Worm (Caenorhabditis elegans) whole organism, L4 larva: ENCODE data around the gene vha-13.

Experiments
- D1046.2 ChIP-seq: fragments of 200-800 bp; sonication (Bioruptor generic); IDR thresholded peaks from 2 replicates; pipeline ENCODE4 v1.3.6; 2022; ENCODE audit warnings: missing genetic modification characterization, missing compliant biosample characterization
- F44E2.7 ChIP-seq: fragments of 200-800 bp; sonication (Bioruptor generic); IDR thresholded peaks from 2 replicates; pipeline ENCODE4 v2.1.2; 2022; ENCODE audit warnings: missing genetic modification characterization, missing compliant biosample characterization
- R02D3.7 ChIP-seq: fragments of 150-350 bp; sonication (generic microtip); optimal IDR thresholded peaks from 3 replicates; lab custom pipeline; 2014; ENCODE audit warnings: missing biosample characterization, missing genetic modification characterization
- Y75B8A.6 ChIP-seq: fragments of 200-800 bp; sonication (Bioruptor generic); IDR thresholded peaks from 2 replicates; pipeline ENCODE4 v1.3.6; 2022; ENCODE audit warnings: missing genetic modification reagents, missing genetic modification characterization, missing compliant biosample characterization
- aha-1 ChIP-seq: fragments of 150-350 bp; peaks from one replicate; lab custom pipeline; 2014; ENCODE audit warnings: missing biosample characterization, missing genetic modification characterization
- attf-4 ChIP-seq: sonication (generic microtip); optimal IDR thresholded peaks from 3 replicates; lab custom pipeline; 2017; ENCODE audit warnings: missing biosample characterization, missing genetic modification characterization
- ceh-28 ChIP-seq: fragments of 150-350 bp; optimal IDR thresholded peaks from 2 replicates; lab custom pipeline; 2014; ENCODE audit warnings: missing biosample characterization, missing genetic modification reagents, missing genetic modification characterization
- ceh-44 ChIP-seq: fragments of 200-800 bp; sonication (Bioruptor generic); IDR thresholded peaks from 2 replicates; pipeline ENCODE4 v1.3.6; 2022; ENCODE audit warnings: missing genetic modification reagents, missing genetic modification characterization, missing compliant biosample characterization
- ceh-62 ChIP-seq: sonication (generic microtip); optimal IDR thresholded peaks from 2 replicates; lab custom pipeline; 2017; ENCODE audit warnings: missing biosample characterization, missing genetic modification characterization
- ctbp-1 ChIP-seq: fragments of 200-800 bp; sonication (Bioruptor generic); IDR thresholded peaks from 2 replicates; pipeline ENCODE4 v1.3.6; 2022; ENCODE audit warnings: missing genetic modification reagents, missing genetic modification characterization, missing compliant biosample characterization
- daf-16 ChIP-seq, 3 experiments: sonication (generic microtip); optimal IDR thresholded peaks; 2 replicates each; lab custom pipeline; 2016 to 2017; ENCODE audit warnings: missing genetic modification characterization in 3 of 3, missing genetic modification reagents in 3 of 3, mild to moderate bottlenecking in 2 of 3, missing compliant biosample characterization in 2 of 3, missing biosample characterization in 1 of 3, moderate library complexity in 1 of 3
- daf-19 ChIP-seq: fragments of 200-800 bp; sonication (Bioruptor generic); conservative IDR thresholded peaks from 2 replicates; pipeline ENCODE4 v1.3.6; 2022; ENCODE audit warnings: missing genetic modification characterization, missing compliant biosample characterization
- daf-8 ChIP-seq: fragments of 200-800 bp; sonication (Bioruptor generic); IDR thresholded peaks from 2 replicates; pipeline ENCODE4 v1.3.6; 2022; ENCODE audit warnings: missing genetic modification characterization, missing compliant biosample characterization
- dmd-6 ChIP-seq: fragments of 200-800 bp; sonication (Bioruptor generic); IDR thresholded peaks from 2 replicates; pipeline ENCODE4 v1.3.6; 2022; ENCODE audit warnings: missing genetic modification reagents, missing genetic modification characterization, missing compliant biosample characterization
- dve-1 ChIP-seq: sonication (generic microtip); optimal IDR thresholded peaks from 2 replicates; lab custom pipeline; 2017; ENCODE audit warnings: antibody characterized with exemption, mild to moderate bottlenecking, missing genetic modification characterization, missing compliant biosample characterization; ENCODE audit not compliant: insufficient read depth
- gei-8 ChIP-seq: fragments of 200-800 bp; sonication (Bioruptor generic); optimal IDR thresholded peaks from 2 replicates; lab custom pipeline; 2018; ENCODE audit warnings: mild to moderate bottlenecking, missing genetic modification characterization, missing compliant biosample characterization
- hlh-30 ChIP-seq: sonication (generic microtip); optimal IDR thresholded peaks from 2 replicates; lab custom pipeline; 2017; ENCODE audit warnings: antibody characterized with exemption, mild to moderate bottlenecking, missing genetic modification characterization, missing compliant biosample characterization; ENCODE audit not compliant: insufficient read depth
- hmg-1.1 ChIP-seq: fragments of 200-800 bp; sonication (Bioruptor generic); IDR thresholded peaks from 2 replicates; pipeline ENCODE4 v1.3.6; 2022; ENCODE audit warnings: missing genetic modification reagents, missing genetic modification characterization, missing compliant biosample characterization
- lin-15B ChIP-seq: fragments of 150-350 bp; sonication (generic microtip); optimal IDR thresholded peaks from 3 replicates; lab custom pipeline; 2014; ENCODE audit warnings: missing biosample characterization, missing genetic modification characterization
- lin-38 ChIP-seq: fragments of 200-800 bp; sonication (Bioruptor generic); IDR thresholded peaks from 2 replicates; pipeline ENCODE4 v1.3.6; 2022; ENCODE audit warnings: missing genetic modification reagents, missing genetic modification characterization, missing compliant biosample characterization
- lsy-2 ChIP-seq, 2 experiments: fragments of 150-350 bp in 1 of 2; sonication (generic microtip) in 1 of 2; optimal IDR thresholded peaks; 2 replicates each; lab custom pipeline; 2014 to 2017; ENCODE audit warnings: missing biosample characterization in 2 of 2, missing genetic modification characterization in 2 of 2
- madf-5 ChIP-seq, 2 experiments: fragments of 200-800 bp; sonication (Bioruptor generic); IDR thresholded peaks; 2 replicates each; pipeline ENCODE4 v1.3.6; 2022; ENCODE audit warnings: missing compliant biosample characterization in 2 of 2, missing genetic modification characterization in 2 of 2
- madf-9 ChIP-seq: fragments of 200-800 bp; sonication (Bioruptor generic); conservative IDR thresholded peaks from 2 replicates; pipeline ENCODE4 v1.3.6; 2022; ENCODE audit warnings: missing genetic modification reagents, missing genetic modification characterization, missing compliant biosample characterization
- mdl-1 ChIP-seq, 2 experiments: fragments of 150-350 bp in 1 of 2; sonication (generic microtip) in 1 of 2; optimal IDR thresholded peaks; 2 replicates each; lab custom pipeline; 2014 to 2017; ENCODE audit warnings: missing biosample characterization in 2 of 2, missing genetic modification characterization in 2 of 2
- mdt-29 ChIP-seq: fragments of 200-800 bp; sonication (Bioruptor generic); IDR thresholded peaks from 2 replicates; pipeline ENCODE4 v1.3.6; 2022; ENCODE audit warnings: missing genetic modification reagents, missing genetic modification characterization, missing compliant biosample characterization
- mxl-2 ChIP-seq: fragments of 200-800 bp; sonication (Bioruptor generic); conservative IDR thresholded peaks from 2 replicates; pipeline ENCODE4 v1.3.6; 2022; ENCODE audit warnings: missing genetic modification reagents, missing genetic modification characterization, missing compliant biosample characterization
- nhr-10 ChIP-seq: fragments of 150-350 bp; optimal IDR thresholded peaks from 2 replicates; lab custom pipeline; 2014; ENCODE audit warnings: missing biosample characterization, missing genetic modification characterization
- nhr-102 ChIP-seq: sonication (generic microtip); optimal IDR thresholded peaks from 2 replicates; lab custom pipeline; 2016; ENCODE audit warnings: mild to moderate bottlenecking, missing genetic modification characterization, moderate library complexity, missing compliant biosample characterization
- nhr-11 ChIP-seq: fragments of 150-350 bp; optimal IDR thresholded peaks from 2 replicates; lab custom pipeline; 2014; ENCODE audit warnings: missing biosample characterization, missing genetic modification characterization
- nhr-25 ChIP-seq: sonication (generic microtip); optimal IDR thresholded peaks from 2 replicates; lab custom pipeline; 2017; ENCODE audit warnings: missing genetic modification characterization, mild to moderate bottlenecking, missing compliant biosample characterization, antibody characterized with exemption, moderate library complexity, borderline replicate concordance; ENCODE audit not compliant: insufficient read depth
- nhr-28 ChIP-seq: fragments of 150-350 bp; optimal IDR thresholded peaks from 2 replicates; lab custom pipeline; 2014; ENCODE audit warnings: missing biosample characterization, missing genetic modification characterization
- rbr-2 ChIP-seq: sonication (generic microtip); optimal IDR thresholded peaks from 2 replicates; lab custom pipeline; 2016; ENCODE audit warnings: missing genotype, missing genetic modification characterization, missing compliant biosample characterization
- set-16 ChIP-seq: fragments of 200-800 bp; sonication (Bioruptor generic); IDR thresholded peaks from 2 replicates; pipeline ENCODE4 v1.3.6; 2022; ENCODE audit warnings: missing genetic modification reagents, missing genetic modification characterization, missing compliant biosample characterization
- snpc-1.2 ChIP-seq: fragments of 200-800 bp; sonication (Bioruptor generic); IDR thresholded peaks from 2 replicates; pipeline ENCODE4 v1.3.6; 2022; ENCODE audit warnings: missing genetic modification reagents, missing genetic modification characterization, missing compliant biosample characterization
- spr-1 ChIP-seq: sonication (generic microtip); optimal IDR thresholded peaks from 2 replicates; lab custom pipeline; 2016; ENCODE audit warnings: mild to moderate bottlenecking, missing genetic modification characterization, missing compliant biosample characterization
- spr-3 ChIP-seq: fragments of 200-800 bp; sonication (Bioruptor generic); optimal IDR thresholded peaks from 2 replicates; lab custom pipeline; 2018; ENCODE audit warnings: mild to moderate bottlenecking, missing genetic modification characterization, missing compliant biosample characterization
- tra-1 ChIP-seq: fragments of 200-800 bp; sonication (Bioruptor generic); IDR thresholded peaks from 2 replicates; pipeline ENCODE4 v1.3.6; 2022; ENCODE audit warnings: missing genetic modification reagents, missing genetic modification characterization, missing compliant biosample characterization
- unc-130 ChIP-seq: sonication (generic microtip); optimal IDR thresholded peaks from 2 replicates; lab custom pipeline; 2016; ENCODE audit warnings: missing genetic modification reagents, missing genetic modification characterization, missing compliant biosample characterization
- unc-62 ChIP-seq, 3 experiments: fragments of 150-350 bp in 1 of 3; sonication (generic microtip); optimal IDR thresholded peaks in 2 of 3; peaks in 1 of 3; 1 replicate in 1 of 3; 2 replicates in 2 of 3; lab custom pipeline; 2014 to 2017; ENCODE audit warnings: missing biosample characterization in 3 of 3, missing genetic modification characterization in 3 of 3, missing genetic modification reagents in 3 of 3, missing genotype in 1 of 3
- vab-7 ChIP-seq: fragments of 200-800 bp; sonication (Bioruptor generic); IDR thresholded peaks from 2 replicates; pipeline ENCODE4 v1.3.6; 2022; ENCODE audit warnings: missing genetic modification reagents, missing genetic modification characterization, missing compliant biosample characterization
- zag-1 ChIP-seq: fragments of 150-350 bp; optimal IDR thresholded peaks from 2 replicates; lab custom pipeline; 2014; ENCODE audit warnings: missing biosample characterization, missing genetic modification characterization
- zfp-3 ChIP-seq: fragments of 200-800 bp; sonication (Bioruptor generic); conservative IDR thresholded peaks from 2 replicates; pipeline ENCODE4 v1.3.6; 2022; ENCODE audit warnings: missing genetic modification reagents, missing genetic modification characterization, missing compliant biosample characterization
- zip-11 ChIP-seq: fragments of 200-800 bp; sonication (Bioruptor generic); IDR thresholded peaks from 2 replicates; pipeline ENCODE4 v1.3.6; 2022; ENCODE audit warnings: missing genetic modification characterization, missing compliant biosample characterization
- ztf-7 ChIP-seq: fragments of 150-350 bp; optimal IDR thresholded peaks from 2 replicates; lab custom pipeline; 2014; ENCODE audit warnings: missing biosample characterization, missing genetic modification characterization

The vha-13 gene

DNA sequence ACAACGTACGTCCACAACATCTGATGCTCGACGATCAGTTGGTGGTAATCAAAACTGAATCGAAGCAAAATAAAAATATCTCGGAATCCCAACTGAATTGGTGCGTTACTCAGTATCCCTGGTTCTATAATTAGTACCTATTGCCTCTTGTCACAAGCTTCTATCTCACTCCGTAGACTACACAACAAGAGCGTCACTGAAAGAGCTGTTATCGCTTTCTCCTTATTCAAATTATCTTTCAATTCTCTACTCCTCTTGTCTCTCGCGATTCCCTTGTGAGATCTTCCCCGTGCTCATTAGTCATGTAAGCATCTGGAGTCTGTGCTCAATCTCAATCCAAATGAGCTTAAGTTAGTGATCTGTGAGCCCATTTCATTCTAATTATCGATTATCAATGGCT is 14.9 kb upstream of the vha-13 start, which contains the start of gene srm-6:
Gene srm-6, plus strand, starts transcription at position 301 of the 400 bp plus-strand sequence.
- no peak for TF ChIP-seq zip-11
- no peak for TF ChIP-seq vab-7 (GFP tag; lab: Robert Waterston, UW)
- TF ChIP-seq Y75B8A.6 (GFP tag; lab: Robert Waterston, UW): no peak
- no peak for TF ChIP-seq dmd-6 (GFP tag; lab: Robert Waterston, UW)
- no peak for TF ChIP-seq mdl-1 (tag; optimal IDR thresholded peaks at IDR 0.05; lab: Kevin White, UChicago)
- no peak for TF ChIP-seq daf-16 (GFP tag; optimal IDR thresholded peaks at IDR 0.05; lab: Kevin White, UChicago)
- TF ChIP-seq daf-16 (tag; optimal IDR thresholded peaks at IDR 0.05; lab: Kevin White, UChicago): no peak
- TF ChIP-seq tra-1 (GFP tag; lab: Robert Waterston, UW): no peak
- TF ChIP-seq zag-1 (tag; lab: Kevin White, UChicago): no peak
- TF ChIP-seq hmg-1.1 (GFP tag; lab: Robert Waterston, UW): no peak
- no peak for TF ChIP-seq nhr-102 (tag; lab: Kevin White, UChicago)
- TF ChIP-seq attf-4 (tag; lab: Kevin White, UChicago): no peak
- TF ChIP-seq set-16: no peak
- TF ChIP-seq hlh-30 (tag; lab: Kevin White, UChicago): no peak
- no peak for TF ChIP-seq nhr-28

DNA sequence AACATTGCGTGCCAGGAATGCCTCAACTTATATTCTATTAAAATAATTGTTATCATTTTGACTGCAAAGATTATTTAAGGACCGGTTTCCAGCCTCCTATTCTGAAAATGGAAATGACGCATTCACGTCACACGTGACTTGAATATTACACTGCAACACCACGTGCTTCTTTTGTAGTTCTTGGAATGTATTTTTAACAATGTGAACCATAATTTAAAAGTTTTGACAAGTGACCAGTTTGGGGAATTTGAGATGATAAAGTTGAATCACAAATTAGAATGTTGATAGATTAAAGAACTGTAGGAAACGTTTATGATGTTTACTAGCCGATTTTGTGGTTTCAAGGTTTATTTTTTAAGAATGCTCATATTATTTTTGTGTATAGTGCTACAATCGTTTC is 9.8 kb upstream of the vha-13 start, which contains the start of gene F47B8.10:
Gene F47B8.10, plus strand, starts transcription at position 301 of the 400 bp plus-strand sequence.
- TF ChIP-seq unc-62 (GFP tag; optimal IDR thresholded peaks at IDR 0.05 in 1 of 2; lab: Kevin White, UChicago) (peak in 1 of 2 experiments; percentile 79), unc-62 (tag; optimal IDR thresholded peaks at IDR 0.05; lab: Kevin White, UChicago) (no peak), gei-8 (GFP tag; lab: Kevin White, UChicago) (no peak)

DNA sequence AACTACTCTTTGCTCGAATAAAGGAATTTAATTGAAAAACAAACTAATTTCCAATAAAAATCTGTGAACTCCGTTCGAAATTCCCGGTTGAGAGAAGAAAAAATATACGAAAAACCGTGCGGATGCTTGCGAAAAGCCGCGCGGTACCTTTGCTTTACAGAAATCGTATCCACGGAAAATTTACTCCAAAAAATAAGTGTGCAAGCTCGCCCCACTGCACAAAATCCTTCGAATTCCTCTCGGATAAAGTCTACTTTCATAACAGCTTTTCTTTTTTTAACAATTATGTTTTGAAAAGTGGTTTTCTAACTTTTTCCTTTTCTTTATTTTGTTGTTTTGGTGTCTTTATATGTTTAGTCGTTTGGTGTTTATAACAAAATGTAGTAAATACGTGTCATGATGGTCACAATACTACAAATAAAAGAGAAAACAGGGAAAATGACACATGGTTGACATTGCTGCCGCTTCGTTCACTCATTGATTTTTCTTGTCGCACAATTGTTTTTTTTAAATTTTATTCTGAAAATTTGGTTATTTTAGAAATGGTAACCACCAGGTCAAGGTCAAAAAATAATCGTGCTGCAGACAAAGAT is 4.2 kb upstream of the vha-13 start, which contains the start of gene cept-2:
Gene cept-2, plus strand, starts transcription at position 533 of the 593 bp plus-strand sequence.
- TF ChIP-seq lsy-2 (tag; optimal IDR thresholded peaks at IDR 0.05; lab: Kevin White, UChicago) (peak; percentile 73 to 95), ceh-62 (tag; lab: Kevin White, UChicago) (no peak), snpc-1.2 (GFP tag; lab: Robert Waterston, UW) (peak; percentile 58; the same call in 1 of the 2 replicates), ztf-7 (no peak), R02D3.7 (tag; lab: Kevin White, UChicago) (no peak), lin-15B (tag; lab: Kevin White, UChicago) (no peak), rbr-2 (tag; lab: Kevin White, UChicago) (peak; percentile 94), daf-19 (GFP tag; lab: Robert Waterston, UW) (peak; percentile 71; the same call in 1 of the 2 replicates), dve-1 (tag; lab: Kevin White, UChicago) (peak; percentile 97), spr-1 (tag; lab: Kevin White, UChicago) (peak; percentile 76), set-16 (no peak), madf-9 (GFP tag; lab: Robert Waterston, UW) (no peak), ctbp-1 (GFP tag; lab: Robert Waterston, UW) (peak; percentile 77), mxl-2 (no peak), vab-7 (GFP tag; lab: Robert Waterston, UW) (peak; percentile 79), mdt-29 (GFP tag; lab: Robert Waterston, UW) (no peak), Y75B8A.6 (GFP tag; lab: Robert Waterston, UW) (no peak), tra-1 (GFP tag; lab: Robert Waterston, UW) (peak; percentile 48; the same call in 1 of the 2 replicates), ceh-44 (GFP tag; lab: Robert Waterston, UW) (peak; percentile 74; the same call in 1 of the 2 replicates), D1046.2 (GFP tag; lab: Robert Waterston, UW) (0 out of 2 replicates have a peak, but pooled peaks have one; percentile 23), spr-3 (GFP tag; lab: Kevin White, UChicago) (no peak), zfp-3 (GFP tag; lab: Robert Waterston, UW) (0 out of 2 replicates have a peak, but pooled peaks have one; percentile 48), nhr-28 (peak; percentile 88), ceh-28 (tag; lab: Kevin White, UChicago) (no peak), madf-5 (GFP tag; IDR thresholded peaks at IDR 0.05; lab: Robert Waterston, UW) (no peak), nhr-25 (tag; lab: Kevin White, UChicago) (peak; percentile 15), nhr-11 (tag; lab: Kevin White, UChicago) (peak; percentile 95), aha-1 (peak; percentile 97), daf-8 (no peak), nhr-10 (tag; lab: Kevin White, UChicago) (no peak), F44E2.7 (GFP tag; lab: Robert Waterston, UW) (no peak), mdl-1 (tag; optimal IDR thresholded peaks at IDR 0.05; lab: Kevin White, UChicago) (peak; percentile 35 to 57), zip-11 (no peak), lin-38 (GFP tag; lab: Robert Waterston, UW) (peak; percentile 99), unc-130 (GFP tag; lab: Kevin White, UChicago) (peak; percentile 80)
